Worm (Caenorhabditis elegans): ENCODE data around the gene T02H6.4.

- TF ChIP-seq sptf-1 (tag; optimal IDR thresholded peaks at IDR 0.05) (no peak), nhr-76 (tag; optimal IDR thresholded peaks at IDR 0.05) (no peak), nhr-237 (tag; optimal IDR thresholded peaks at IDR 0.05) (no peak), nhr-28 (tag; optimal IDR thresholded peaks at IDR 0.05) (no peak), snpc-4 (tag; optimal IDR thresholded peaks at IDR 0.05) (no peak), unc-62 (GFP tag; optimal IDR thresholded peaks at IDR 0.05) (no peak)
Measured at ce11 chrII:667864-668263, 22.0 kb upstream of the T02H6.4 start.

Measured in whole organism, mixed stage, embryonic.